Fruit fly (Drosophila melanogaster): ENCODE data around the gene Ank2.

Gene Ank2

DNA sequence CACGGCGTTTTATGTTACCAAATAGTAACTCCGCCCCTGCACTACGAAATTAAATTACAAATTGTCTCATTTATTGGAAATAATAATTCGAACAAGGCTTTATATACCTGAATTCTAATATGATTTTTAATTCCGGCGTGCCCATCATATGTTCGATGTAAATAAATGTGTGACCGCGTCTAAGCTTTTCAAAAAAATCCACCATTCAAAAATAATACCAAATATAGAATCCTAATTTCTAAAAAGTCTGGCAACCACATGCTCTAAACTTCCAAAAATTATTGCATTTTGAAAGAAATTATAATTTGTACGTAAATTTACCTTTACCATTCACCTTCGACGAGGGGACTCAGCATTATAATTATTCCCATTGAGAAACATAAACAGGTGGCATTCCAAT, 77.9 kb downstream of the Ank2 start, which contains the start of gene Urm1:
TSS of gene Urm1 (minus strand) at position 150 of the 400 bp plus-strand sequence.
- no peak for TF ChIP-seq CG16779 (tag; optimal IDR thresholded peaks at IDR 0.05)
- no peak for TF ChIP-seq eg (GFP tag; IDR thresholded peaks at IDR 0.05)
- no peak for TF ChIP-seq Sox102F (GFP tag; optimal IDR thresholded peaks at IDR 0.05)
- no peak for TF ChIP-seq Eip93F (GFP tag; optimal IDR thresholded peaks at IDR 0.05)
- no peak for TF ChIP-seq fd85E (GFP tag; optimal IDR thresholded peaks at IDR 0.05)
- TF ChIP-seq Eip78C (GFP tag): no peak
- no peak for TF ChIP-seq CG10669 (GFP tag; optimal IDR thresholded peaks at IDR 0.05)
- TF ChIP-seq CG34406 (GFP tag; optimal IDR thresholded peaks at IDR 0.05): no peak
- TF ChIP-seq CG11294 (GFP tag; IDR thresholded peaks at IDR 0.05): no peak
- no peak for TF ChIP-seq CG11902 (GFP tag; optimal IDR thresholded peaks at IDR 0.05)

DNA sequence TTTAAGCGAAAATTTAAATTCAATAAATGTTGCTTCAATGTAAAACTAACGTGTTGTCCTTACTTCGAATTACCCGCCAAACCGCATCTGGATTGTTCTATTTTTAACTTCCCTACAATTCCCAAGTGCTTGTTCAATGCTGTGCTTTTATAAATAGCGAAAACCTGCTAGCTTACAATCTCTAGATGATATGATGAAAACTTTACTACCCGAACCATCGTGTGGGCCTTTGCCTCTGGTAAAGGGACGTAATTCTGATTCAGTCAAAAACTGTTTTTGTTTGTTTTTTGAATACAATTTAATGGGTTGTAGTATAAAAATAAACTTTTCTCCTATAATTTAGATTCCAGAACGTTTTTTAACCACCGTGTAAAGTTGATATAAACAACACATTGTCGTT, 78.7 kb downstream of the Ank2 start:
- no peak for TF ChIP-seq salr (GFP tag; optimal IDR thresholded peaks at IDR 0.05)
- peak; percentile 28 for TF ChIP-seq Eip78C (GFP tag)
- no peak for TF ChIP-seq Hr4 (GFP tag; optimal IDR thresholded peaks at IDR 0.05)
- no peak for TF ChIP-seq CG3919 (GFP tag; optimal IDR thresholded peaks at IDR 0.05)
- TF ChIP-seq fd85E (GFP tag; optimal IDR thresholded peaks at IDR 0.05): no peak
- TF ChIP-seq Sox102F (GFP tag; optimal IDR thresholded peaks at IDR 0.05): no peak
- no peak for TF ChIP-seq Eip93F (GFP tag; optimal IDR thresholded peaks at IDR 0.05)
- TF ChIP-seq CG9139 (GFP tag; optimal IDR thresholded peaks at IDR 0.05): no peak
- TF ChIP-seq Sox15 (GFP tag; optimal IDR thresholded peaks at IDR 0.05): no peak

DNA sequence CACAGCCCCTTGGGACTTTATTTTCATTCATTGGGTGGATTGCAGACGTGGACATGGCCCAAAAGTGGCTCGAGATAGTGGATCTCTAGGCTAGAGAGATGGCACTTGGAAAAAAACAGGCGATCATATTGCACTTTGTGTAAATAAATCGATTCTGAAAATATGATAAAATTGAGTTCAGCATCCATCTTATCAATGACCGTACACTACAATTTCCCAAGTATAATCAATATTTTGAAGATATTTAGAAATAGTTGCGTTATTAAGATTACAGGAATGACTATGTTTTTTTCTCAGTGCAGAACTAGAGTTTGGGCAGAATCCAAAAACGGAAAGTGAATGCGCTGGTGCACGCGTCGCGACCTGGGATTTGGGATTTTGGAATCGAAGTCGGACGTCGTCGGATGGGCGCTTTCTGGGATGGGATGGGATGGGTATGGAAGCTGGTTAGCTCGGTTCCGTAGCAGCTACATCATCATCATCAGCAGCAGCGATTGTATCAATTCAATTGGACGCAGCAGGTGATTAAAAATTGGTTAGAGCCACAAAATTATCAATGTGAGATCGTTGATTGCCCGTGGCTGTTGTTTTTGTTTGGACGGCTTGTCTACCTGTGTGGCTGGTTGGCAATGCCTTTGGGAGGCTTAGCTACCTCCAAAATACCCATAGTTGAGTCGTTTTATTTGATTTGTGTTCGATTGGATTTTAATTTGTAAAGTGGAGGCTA, 83.3 kb downstream of the Ank2 start:
- TF ChIP-seq CG10631 (GFP tag; optimal IDR thresholded peaks at IDR 0.05): no peak
- no peak for TF ChIP-seq CG31627 (GFP tag; optimal IDR thresholded peaks at IDR 0.05)
- peak; percentile 56; the same call in 1 of the 2 replicates for TF ChIP-seq Gug (GFP tag; IDR thresholded peaks at IDR 0.05)

DNA sequence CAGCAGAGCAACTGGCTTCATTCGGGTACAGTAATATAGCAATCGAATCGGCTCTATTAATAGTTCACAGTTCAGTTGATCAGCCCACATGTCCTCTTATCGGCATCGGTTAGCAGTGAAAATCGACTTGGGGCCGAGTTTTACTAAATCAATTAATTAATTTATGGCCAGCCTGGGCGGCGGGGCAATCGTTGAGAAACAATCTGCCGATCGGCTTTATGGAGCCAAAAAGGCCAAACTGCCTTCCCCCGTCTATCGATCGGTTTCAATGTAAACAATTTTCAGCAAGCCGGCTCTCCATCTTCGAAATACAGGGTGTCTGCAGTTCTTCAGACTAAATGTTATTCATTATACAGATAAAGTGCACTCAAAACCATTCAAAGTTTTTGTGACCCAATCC, 84.6 kb downstream of the Ank2 start:
- TF ChIP-seq svp (GFP tag) (peak; percentile 92), Eip93F (GFP tag; optimal IDR thresholded peaks at IDR 0.05) (no peak)

DNA sequence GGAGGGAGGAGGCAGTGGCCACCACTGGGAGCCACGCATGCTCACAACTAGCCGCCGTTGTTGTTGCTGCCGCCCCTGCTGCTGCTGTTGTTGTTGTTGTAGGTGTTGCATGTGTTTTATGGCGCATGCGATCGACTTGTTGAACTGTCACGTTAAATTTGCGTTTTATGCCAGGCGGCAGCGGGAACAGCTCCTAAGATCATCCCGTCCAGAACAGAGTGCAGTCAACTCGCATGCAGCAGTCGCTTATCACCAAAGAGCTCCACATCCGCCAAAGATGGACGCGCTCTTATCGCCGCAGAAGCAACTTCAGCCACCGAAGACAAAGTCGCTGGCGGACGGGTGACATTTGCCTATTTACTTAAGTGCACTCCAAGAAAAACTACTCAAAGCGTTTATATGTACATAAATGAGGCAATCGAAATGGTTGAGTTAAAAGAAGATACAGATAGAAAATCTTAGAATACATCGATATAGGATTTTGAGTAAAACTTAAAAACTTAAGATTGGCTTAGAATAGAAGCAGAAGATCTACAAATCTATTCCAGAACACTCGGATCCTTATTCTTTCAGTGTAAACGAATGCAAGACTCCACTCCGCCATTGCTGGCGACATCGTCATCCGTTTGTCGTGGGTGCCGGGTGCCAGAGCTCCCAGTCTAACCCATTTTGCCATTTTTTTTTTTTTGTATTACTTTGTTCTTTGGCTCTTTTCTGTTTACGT, 85.5 kb downstream of the Ank2 start:
- TF ChIP-seq topi (GFP tag; optimal IDR thresholded peaks at IDR 0.05) (no peak), CG9139 (GFP tag; optimal IDR thresholded peaks at IDR 0.05) (peak; percentile 3), CG16779 (tag; optimal IDR thresholded peaks at IDR 0.05) (peak; percentile 31), Smox (GFP tag; optimal IDR thresholded peaks at IDR 0.05) (no peak), CG10631 (GFP tag; optimal IDR thresholded peaks at IDR 0.05) (peak; percentile 61), CG8119 (GFP tag; IDR thresholded peaks at IDR 0.05) (peak; percentile 79), Ets21C (GFP tag; optimal IDR thresholded peaks at IDR 0.05) (no peak), CG1621 (tag; optimal IDR thresholded peaks at IDR 0.05) (peak; percentile 34), fd85E (GFP tag; optimal IDR thresholded peaks at IDR 0.05) (no peak), ss (GFP tag; optimal IDR thresholded peaks at IDR 0.05) (peak; percentile 39 to 42), CG34406 (GFP tag; optimal IDR thresholded peaks at IDR 0.05) (no peak), CG7368 (GFP tag; optimal IDR thresholded peaks at IDR 0.05) (no peak), dsx (GFP tag; optimal IDR thresholded peaks at IDR 0.05; ENCODE audit: poor library complexity, severe bottlenecking) (peak; percentile 67), salr (GFP tag; optimal IDR thresholded peaks at IDR 0.05) (peak in 1 of 2 experiments; percentile 44), Sox14 (GFP tag; optimal IDR thresholded peaks at IDR 0.05) (peak; percentile 56), dac (GFP tag; optimal IDR thresholded peaks at IDR 0.05) (no peak), svp (GFP tag) (peak; percentile 79), CG8632 (GFP tag; optimal IDR thresholded peaks at IDR 0.05) (no peak), OdsH (GFP tag; optimal IDR thresholded peaks at IDR 0.05) (peak; percentile 60), spab (GFP tag; optimal IDR thresholded peaks at IDR 0.05) (peak; percentile 40), Lpt (GFP tag; optimal IDR thresholded peaks at IDR 0.05) (peak; percentile 42), CG11294 (GFP tag; IDR thresholded peaks at IDR 0.05) (0 out of 2 replicates have a peak, but pooled peaks have one; percentile 16), CG8319 (GFP tag; optimal IDR thresholded peaks at IDR 0.05) (no peak), CG6808 (GFP tag; optimal IDR thresholded peaks at IDR 0.05) (peak; percentile 55), CG6163 (GFP tag; IDR thresholded peaks at IDR 0.05) (peak; percentile 71; the same call in 2 of the 3 replicates), Hr38 (GFP tag; optimal IDR thresholded peaks at IDR 0.05) (no peak), acj6 (GFP tag; optimal IDR thresholded peaks at IDR 0.05) (peak; percentile 44), Eip93F (GFP tag; optimal IDR thresholded peaks at IDR 0.05) (no peak), CG6792 (GFP tag; optimal IDR thresholded peaks at IDR 0.05) (no peak), CG6276 (GFP tag; optimal IDR thresholded peaks at IDR 0.05) (peak; percentile 44)
